Worm (Caenorhabditis elegans) whole organism, L4 larva: ENCODE measurements around the gene ugt-11.

Source experiments
- D1046.2 ChIP-seq: fragments of 200-800 bp; sonication (Bioruptor generic); IDR thresholded peaks from 2 replicates; pipeline ENCODE4 v1.3.6; 2022; ENCODE audit warnings: missing genetic modification characterization, missing compliant biosample characterization
- F44E2.7 ChIP-seq: fragments of 200-800 bp; sonication (Bioruptor generic); IDR thresholded peaks from 2 replicates; pipeline ENCODE4 v2.1.2; 2022; ENCODE audit warnings: missing genetic modification characterization, missing compliant biosample characterization
- F49E8.2 ChIP-seq: sonication (generic microtip); optimal IDR thresholded peaks from 2 replicates; lab custom pipeline; 2016; ENCODE audit warnings: missing compliant biosample characterization, mild to moderate bottlenecking, missing genetic modification characterization, borderline replicate concordance
- T20F7.1 ChIP-seq: fragments of 200-800 bp; sonication (Bioruptor generic); optimal IDR thresholded peaks from 2 replicates; lab custom pipeline; 2018; ENCODE audit warnings: mild to moderate bottlenecking, missing genetic modification characterization, missing compliant biosample characterization
- T26A8.4 ChIP-seq: fragments of 200-800 bp; sonication (Bioruptor generic); IDR thresholded peaks from 2 replicates; pipeline ENCODE4 v1.3.6; 2022; ENCODE audit warnings: missing genetic modification characterization, missing compliant biosample characterization
- ZK546.5 ChIP-seq, 2 experiments: sonication (generic microtip); optimal IDR thresholded peaks; 2 replicates each; lab custom pipeline; 2017; ENCODE audit warnings: missing biosample characterization in 2 of 2, missing genetic modification characterization in 2 of 2
- aly-2 ChIP-seq: sonication (generic microtip); optimal IDR thresholded peaks from 2 replicates; lab custom pipeline; 2018; ENCODE audit warnings: missing biosample characterization, missing genetic modification characterization
- ama-1 ChIP-seq: fragments of 150-350 bp; optimal IDR thresholded peaks from 2 replicates; lab custom pipeline; 2014; ENCODE audit warnings: inconsistent platforms, mixed read lengths
- ceh-20 ChIP-seq: fragments of 200-800 bp; sonication (Bioruptor generic); IDR thresholded peaks from 2 replicates; pipeline ENCODE4 v1.3.6; 2022; ENCODE audit warnings: missing genetic modification reagents, missing genetic modification characterization, missing compliant biosample characterization
- ceh-28 ChIP-seq: fragments of 150-350 bp; optimal IDR thresholded peaks from 2 replicates; lab custom pipeline; 2014; ENCODE audit warnings: missing biosample characterization, missing genetic modification reagents, missing genetic modification characterization
- ces-1 ChIP-seq: fragments of 150-350 bp; sonication (generic microtip); optimal IDR thresholded peaks from 4 replicates; lab custom pipeline; 2014; ENCODE audit warnings: missing biosample characterization, missing genetic modification reagents, missing genetic modification characterization
- daf-19 ChIP-seq: fragments of 200-800 bp; sonication (Bioruptor generic); conservative IDR thresholded peaks from 2 replicates; pipeline ENCODE4 v1.3.6; 2022; ENCODE audit warnings: missing genetic modification characterization, missing compliant biosample characterization
- daf-8 ChIP-seq: fragments of 200-800 bp; sonication (Bioruptor generic); IDR thresholded peaks from 2 replicates; pipeline ENCODE4 v1.3.6; 2022; ENCODE audit warnings: missing genetic modification characterization, missing compliant biosample characterization
- dmd-6 ChIP-seq: fragments of 200-800 bp; sonication (Bioruptor generic); IDR thresholded peaks from 2 replicates; pipeline ENCODE4 v1.3.6; 2022; ENCODE audit warnings: missing genetic modification reagents, missing genetic modification characterization, missing compliant biosample characterization
- dmd-8 ChIP-seq: fragments of 200-800 bp; sonication (Bioruptor generic); IDR thresholded peaks from 2 replicates; pipeline ENCODE4 v1.3.6; 2022; ENCODE audit warnings: missing genetic modification characterization, missing compliant biosample characterization
- dpl-1 ChIP-seq: fragments of 150-350 bp; optimal IDR thresholded peaks from 2 replicates; lab custom pipeline; 2014; ENCODE audit warnings: missing biosample characterization, missing genetic modification reagents, missing genetic modification characterization
- duxl-1 ChIP-seq: sonication (generic microtip); optimal IDR thresholded peaks from 2 replicates; lab custom pipeline; 2016; ENCODE audit warnings: mild to moderate bottlenecking, missing genetic modification characterization, moderate library complexity, missing compliant biosample characterization; ENCODE audit not compliant: poor library complexity
- egl-27 ChIP-seq: sonication (generic microtip); optimal IDR thresholded peaks from 3 replicates; lab custom pipeline; 2017; ENCODE audit warnings: missing biosample characterization, missing genetic modification reagents, missing genetic modification characterization
- hlh-11 ChIP-seq: fragments of 200-800 bp; sonication (Bioruptor generic); optimal IDR thresholded peaks from 2 replicates; lab custom pipeline; 2018; ENCODE audit warnings: mild to moderate bottlenecking, missing genetic modification characterization, missing compliant biosample characterization
- hlh-30 ChIP-seq: sonication (generic microtip); optimal IDR thresholded peaks from 2 replicates; lab custom pipeline; 2017; ENCODE audit warnings: antibody characterized with exemption, mild to moderate bottlenecking, missing genetic modification characterization, missing compliant biosample characterization; ENCODE audit not compliant: insufficient read depth
- lin-1 ChIP-seq: fragments of 200-800 bp; sonication (Bioruptor generic); IDR thresholded peaks from 2 replicates; pipeline ENCODE4 v1.3.6; 2022; ENCODE audit warnings: missing genetic modification reagents, missing genetic modification characterization, missing compliant biosample characterization
- lin-13 ChIP-seq: fragments of 150-350 bp; optimal IDR thresholded peaks from 2 replicates; lab custom pipeline; 2014; ENCODE audit warnings: missing biosample characterization, missing genetic modification reagents, missing genetic modification characterization
- lin-29 ChIP-seq: fragments of 200-800 bp; sonication (Bioruptor generic); IDR thresholded peaks from 2 replicates; pipeline ENCODE4 v1.3.6; 2022; ENCODE audit warnings: missing genetic modification reagents, missing genetic modification characterization, missing compliant biosample characterization
- lin-39 ChIP-seq: fragments of 150-350 bp; optimal IDR thresholded peaks from 2 replicates; lab custom pipeline; 2014; ENCODE audit warnings: missing biosample characterization, missing genetic modification reagents, missing genetic modification characterization
- lsy-2 ChIP-seq, 2 experiments: fragments of 150-350 bp in 1 of 2; sonication (generic microtip) in 1 of 2; optimal IDR thresholded peaks; 2 replicates each; lab custom pipeline; 2014 to 2017; ENCODE audit warnings: missing biosample characterization in 2 of 2, missing genetic modification characterization in 2 of 2
- madf-5 ChIP-seq, 2 experiments: fragments of 200-800 bp; sonication (Bioruptor generic); IDR thresholded peaks; 2 replicates each; pipeline ENCODE4 v1.3.6; 2022; ENCODE audit warnings: missing compliant biosample characterization in 2 of 2, missing genetic modification characterization in 2 of 2
- mdt-29 ChIP-seq: fragments of 200-800 bp; sonication (Bioruptor generic); IDR thresholded peaks from 2 replicates; pipeline ENCODE4 v1.3.6; 2022; ENCODE audit warnings: missing genetic modification reagents, missing genetic modification characterization, missing compliant biosample characterization
- mxl-3 ChIP-seq: fragments of 200-800 bp; sonication (Bioruptor generic); optimal IDR thresholded peaks from 2 replicates; lab custom pipeline; 2018; ENCODE audit warnings: mild to moderate bottlenecking, missing genetic modification characterization, missing compliant biosample characterization
- nhr-10 ChIP-seq: fragments of 150-350 bp; optimal IDR thresholded peaks from 2 replicates; lab custom pipeline; 2014; ENCODE audit warnings: missing biosample characterization, missing genetic modification characterization
- nhr-111 ChIP-seq: fragments of 200-800 bp; sonication (Bioruptor generic); optimal IDR thresholded peaks from 2 replicates; lab custom pipeline; 2018; ENCODE audit warnings: mild to moderate bottlenecking, missing genetic modification characterization, missing compliant biosample characterization
- nhr-237 ChIP-seq: sonication (generic microtip); optimal IDR thresholded peaks from 2 replicates; lab custom pipeline; 2017; ENCODE audit warnings: missing biosample characterization, missing genetic modification characterization
- nhr-25 ChIP-seq: sonication (generic microtip); optimal IDR thresholded peaks from 2 replicates; lab custom pipeline; 2017; ENCODE audit warnings: missing genetic modification characterization, mild to moderate bottlenecking, missing compliant biosample characterization, antibody characterized with exemption, moderate library complexity, borderline replicate concordance; ENCODE audit not compliant: insufficient read depth
- nhr-41 ChIP-seq: fragments of 200-800 bp; sonication (Bioruptor generic); IDR thresholded peaks from 2 replicates; pipeline ENCODE4 v1.3.6; 2022; ENCODE audit warnings: missing genetic modification reagents, missing genetic modification characterization, missing compliant biosample characterization
- nhr-42 ChIP-seq: fragments of 200-800 bp; sonication (Bioruptor generic); IDR thresholded peaks from 2 replicates; pipeline ENCODE4 v1.3.6; 2022; ENCODE audit warnings: missing genetic modification characterization, missing compliant biosample characterization
- nhr-48 ChIP-seq: sonication (generic microtip); optimal IDR thresholded peaks from 2 replicates; lab custom pipeline; 2016; ENCODE audit warnings: mild to moderate bottlenecking, missing genetic modification characterization, missing compliant biosample characterization
- nhr-77 ChIP-seq: fragments of 150-350 bp; optimal IDR thresholded peaks from 2 replicates; lab custom pipeline; 2014; ENCODE audit warnings: missing biosample characterization, missing genetic modification characterization
- pqm-1 ChIP-seq: sonication (generic microtip); optimal IDR thresholded peaks from 2 replicates; lab custom pipeline; 2017; ENCODE audit warnings: missing biosample characterization, missing genetic modification characterization
- rbr-2 ChIP-seq: sonication (generic microtip); optimal IDR thresholded peaks from 2 replicates; lab custom pipeline; 2016; ENCODE audit warnings: missing genotype, missing genetic modification characterization, missing compliant biosample characterization
- saeg-2 ChIP-seq: fragments of 200-800 bp; sonication (Bioruptor generic); IDR thresholded peaks from 2 replicates; pipeline ENCODE4 v1.3.6; 2022; ENCODE audit warnings: missing genetic modification reagents, missing genetic modification characterization, missing compliant biosample characterization
- snpc-1.2 ChIP-seq: fragments of 200-800 bp; sonication (Bioruptor generic); IDR thresholded peaks from 2 replicates; pipeline ENCODE4 v1.3.6; 2022; ENCODE audit warnings: missing genetic modification reagents, missing genetic modification characterization, missing compliant biosample characterization
- spr-3 ChIP-seq: fragments of 200-800 bp; sonication (Bioruptor generic); optimal IDR thresholded peaks from 2 replicates; lab custom pipeline; 2018; ENCODE audit warnings: mild to moderate bottlenecking, missing genetic modification characterization, missing compliant biosample characterization
- tag-97 ChIP-seq: fragments of 200-800 bp; sonication (Bioruptor generic); IDR thresholded peaks from 2 replicates; pipeline ENCODE4 v1.3.6; 2022; ENCODE audit warnings: missing genetic modification characterization, missing compliant biosample characterization
- vab-7 ChIP-seq: fragments of 200-800 bp; sonication (Bioruptor generic); IDR thresholded peaks from 2 replicates; pipeline ENCODE4 v1.3.6; 2022; ENCODE audit warnings: missing genetic modification reagents, missing genetic modification characterization, missing compliant biosample characterization
- zfp-2 ChIP-seq: sonication (generic microtip); optimal IDR thresholded peaks from 2 replicates; lab custom pipeline; 2016; ENCODE audit warnings: mild to moderate bottlenecking, missing genetic modification characterization, missing compliant biosample characterization
- zfp-3 ChIP-seq: fragments of 200-800 bp; sonication (Bioruptor generic); conservative IDR thresholded peaks from 2 replicates; pipeline ENCODE4 v1.3.6; 2022; ENCODE audit warnings: missing genetic modification reagents, missing genetic modification characterization, missing compliant biosample characterization
- zip-11 ChIP-seq: fragments of 200-800 bp; sonication (Bioruptor generic); IDR thresholded peaks from 2 replicates; pipeline ENCODE4 v1.3.6; 2022; ENCODE audit warnings: missing genetic modification characterization, missing compliant biosample characterization

The ugt-11 gene

DNA sequence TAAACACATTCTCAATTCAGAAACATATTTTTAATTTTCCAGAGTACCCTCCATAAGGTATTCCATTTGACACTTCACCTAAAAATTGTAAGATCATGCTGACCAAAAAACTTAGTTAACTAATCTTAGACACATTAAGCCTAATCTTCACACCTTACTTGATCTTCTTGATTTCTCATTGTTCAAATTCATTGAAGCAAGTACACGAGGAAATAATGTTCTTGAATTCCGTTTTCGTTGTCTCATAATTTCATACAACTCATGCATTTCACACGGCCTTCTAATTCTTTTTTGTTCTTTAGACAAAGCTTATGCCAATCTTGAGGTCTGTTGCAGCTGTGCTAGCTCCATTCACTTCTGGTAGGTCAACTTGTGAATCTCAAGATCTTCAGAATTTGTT, 22.9 kb downstream of the ugt-11 start, which contains the start of gene srd-33:
Gene srd-33 (plus strand): TSS at position 301 of the 400 bp plus-strand sequence.
- TF ChIP-seq nhr-237 (tag; lab: Kevin White, UChicago) (no peak), nhr-111 (GFP tag; lab: Kevin White, UChicago) (no peak), daf-19 (GFP tag; lab: Robert Waterston, UW) (no peak), T26A8.4 (GFP tag; lab: Robert Waterston, UW) (no peak), lsy-2 (tag; optimal IDR thresholded peaks at IDR 0.05; lab: Kevin White, UChicago) (no peak), pqm-1 (no peak), aly-2 (tag; lab: Kevin White, UChicago) (no peak), lin-39 (tag; lab: Kevin White, UChicago) (no peak), ZK546.5 (tag; optimal IDR thresholded peaks at IDR 0.05; lab: Kevin White, UChicago) (no peak)

DNA sequence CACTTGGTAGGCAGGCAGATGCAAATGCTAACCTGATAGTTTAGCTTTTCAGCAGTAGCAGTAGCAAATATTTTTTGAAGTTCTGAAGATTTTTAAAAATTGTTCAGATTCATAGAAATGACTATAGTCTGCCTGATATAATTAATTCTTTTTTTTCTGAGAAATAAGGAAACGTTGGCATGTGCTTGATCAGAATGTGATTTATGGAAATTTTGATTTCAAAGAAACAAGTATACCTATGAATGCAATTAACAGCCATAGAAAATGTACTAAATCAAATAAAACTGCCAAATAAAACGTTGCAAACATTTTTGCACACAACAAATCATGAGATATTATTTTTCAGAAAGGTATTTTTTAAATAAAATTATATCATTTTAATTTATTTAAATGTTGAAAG, 24.2 kb downstream of the ugt-11 start:
- TF ChIP-seq nhr-48 (tag; lab: Kevin White, UChicago) (no peak), hlh-30 (tag; lab: Kevin White, UChicago) (no peak), duxl-1 (tag; lab: Kevin White, UChicago) (no peak), hlh-11 (tag; lab: Kevin White, UChicago) (no peak), rbr-2 (tag; lab: Kevin White, UChicago) (no peak), tag-97 (no peak), spr-3 (GFP tag; lab: Kevin White, UChicago) (no peak), lin-13 (GFP tag; lab: Kevin White, UChicago) (no peak), D1046.2 (no peak)

DNA sequence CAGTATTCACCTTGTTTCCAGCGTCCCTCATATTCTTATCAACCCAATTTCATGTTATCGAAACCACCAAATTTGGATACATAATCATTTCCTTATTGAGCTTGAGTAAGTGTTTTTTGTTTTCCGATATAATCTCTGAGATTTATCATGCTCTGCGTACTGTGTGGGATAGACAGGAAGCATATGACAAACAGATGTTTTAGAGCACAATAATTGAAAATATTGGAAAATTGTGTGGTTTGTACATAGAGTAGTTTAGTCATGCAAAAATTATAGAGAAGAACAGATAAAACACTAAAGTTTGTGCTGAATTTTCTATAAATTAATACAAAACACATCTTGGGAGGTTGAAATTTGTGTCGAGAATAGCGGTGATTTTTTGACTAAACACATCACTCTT, 26.2 kb downstream of the ugt-11 start:
- TF ChIP-seq daf-8: no peak
- no peak for TF ChIP-seq T20F7.1 (GFP tag; lab: Kevin White, UChicago)
- TF ChIP-seq ceh-28 (tag; lab: Kevin White, UChicago): no peak
- no peak for TF ChIP-seq lin-1 (GFP tag; lab: Robert Waterston, UW)
- no peak for TF ChIP-seq aly-2 (tag; lab: Kevin White, UChicago)
- TF ChIP-seq nhr-25 (tag; lab: Kevin White, UChicago): no peak
- TF ChIP-seq mxl-3: no peak
- TF ChIP-seq lin-29 (GFP tag; lab: Robert Waterston, UW): no peak
- no peak for TF ChIP-seq tag-97
- no peak for TF ChIP-seq ces-1 (GFP tag; lab: Kevin White, UChicago)
- TF ChIP-seq duxl-1 (tag; lab: Kevin White, UChicago): no peak
- no peak for TF ChIP-seq saeg-2 (GFP tag; lab: Robert Waterston, UW)
- no peak for TF ChIP-seq F44E2.7 (GFP tag; lab: Robert Waterston, UW)
- TF ChIP-seq dpl-1 (GFP tag; lab: Kevin White, UChicago): no peak
- no peak for TF ChIP-seq dmd-8 (GFP tag; lab: Robert Waterston, UW)
- TF ChIP-seq ceh-20: no peak
- no peak for TF ChIP-seq zip-11 (GFP tag; lab: Robert Waterston, UW)
- no peak for TF ChIP-seq zfp-3
- TF ChIP-seq mdt-29 (GFP tag; lab: Robert Waterston, UW): no peak
- TF ChIP-seq, all 104 proteins: peak for 0

DNA sequence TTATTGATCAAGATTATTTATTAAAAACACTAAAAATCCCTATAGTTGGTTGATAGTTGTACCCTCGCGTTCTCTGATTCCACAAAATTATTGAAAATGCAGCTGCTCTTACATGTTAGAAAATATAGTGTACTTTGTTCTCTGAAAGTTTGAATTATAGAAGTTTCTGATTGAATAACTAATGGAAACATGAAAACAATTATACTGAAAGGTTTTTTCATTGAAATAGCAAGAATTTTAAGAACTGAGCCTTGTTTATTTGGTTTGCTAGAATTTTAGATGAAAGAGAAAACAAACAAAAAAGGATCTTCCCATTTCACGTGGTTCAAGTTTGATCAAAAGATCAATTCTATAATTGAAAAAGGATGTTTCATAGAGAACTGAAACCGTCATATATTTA, 27.3 kb downstream of the ugt-11 start:
- TF ChIP-seq lin-39 (tag; lab: Kevin White, UChicago) (no peak), vab-7 (GFP tag; lab: Robert Waterston, UW) (no peak), zfp-2 (tag; lab: Kevin White, UChicago) (no peak), ama-1 (lab: Kevin White, UChicago) (no peak), madf-5 (GFP tag; IDR thresholded peaks at IDR 0.05; lab: Robert Waterston, UW) (no peak), dmd-6 (no peak), F49E8.2 (tag; lab: Kevin White, UChicago) (no peak), nhr-10 (tag; lab: Kevin White, UChicago) (no peak), snpc-1.2 (GFP tag; lab: Robert Waterston, UW) (no peak), lin-1 (GFP tag; lab: Robert Waterston, UW) (no peak), egl-27 (tag; lab: Kevin White, UChicago) (no peak), nhr-41 (GFP tag; lab: Robert Waterston, UW) (no peak), rbr-2 (tag; lab: Kevin White, UChicago) (no peak), nhr-77 (tag; lab: Kevin White, UChicago) (no peak), hlh-11 (tag; lab: Kevin White, UChicago) (no peak), nhr-42 (GFP tag; lab: Robert Waterston, UW) (no peak), daf-8 (no peak)
